Worm (Caenorhabditis elegans): ENCODE measurements around the gene C35D10.1.
A peak's percentile ranks its signal among the peaks of the same experiment; 100 is the strongest.

C35D10.1 gene

DNA sequence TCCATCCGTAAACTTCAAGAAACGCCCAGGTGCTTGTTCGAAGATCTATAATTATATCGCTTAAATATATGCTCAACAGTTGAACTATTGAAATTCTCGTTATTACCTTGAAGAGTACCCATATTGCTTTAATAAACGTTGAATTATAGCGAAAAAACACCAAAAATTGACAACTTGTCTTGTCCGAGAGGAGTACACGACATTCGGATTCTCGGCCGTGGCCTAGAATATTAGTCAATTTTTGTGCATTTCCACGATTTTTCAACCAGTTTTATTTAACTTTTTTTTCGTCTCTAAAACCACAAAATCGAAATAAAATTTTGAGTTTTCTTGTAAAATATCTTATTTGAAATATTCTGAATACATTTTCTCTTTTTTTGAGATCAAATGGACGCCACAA, 32.8 kb downstream of the C35D10.1 start, which contains the start of the genes F26F4.9 and cee-1 (continued):
- TF ChIP-seq tbx-2 (tag; optimal IDR thresholded peaks at IDR 0.05) (peak; percentile 82), ceh-90 (tag; optimal IDR thresholded peaks at IDR 0.05) (peak; percentile 90), mef-2 (tag; optimal IDR thresholded peaks at IDR 0.05) (no peak), rnt-1 (tag; optimal IDR thresholded peaks at IDR 0.05) (peak; percentile 96), efl-1 (optimal IDR thresholded peaks at IDR 0.05) (peak; percentile 63 to 79), efl-1 (GFP tag; optimal IDR thresholded peaks at IDR 0.05 in 1 of 2) (peak; percentile 78 to 96), ceh-82 (tag; optimal IDR thresholded peaks at IDR 0.05) (peak in 2 of 3 experiments; percentile 19 to 47), skn-1 (tag; optimal IDR thresholded peaks at IDR 0.05) (peak; percentile 22), C34B4.2 (tag; optimal IDR thresholded peaks at IDR 0.05) (no peak), nhr-77 (tag; optimal IDR thresholded peaks at IDR 0.05) (no peak), nhr-47 (tag; optimal IDR thresholded peaks at IDR 0.05) (peak; percentile 82), nhr-76 (tag; optimal IDR thresholded peaks at IDR 0.05) (no peak), lir-3 (tag; optimal IDR thresholded peaks at IDR 0.05; ENCODE audit: poor library complexity) (peak; percentile 93), zip-4 (GFP tag; optimal IDR thresholded peaks at IDR 0.05) (peak; percentile 8), nhr-12 (tag; optimal IDR thresholded peaks at IDR 0.05) (no peak), ces-1 (GFP tag; optimal IDR thresholded peaks at IDR 0.05) (no peak), egl-13 (tag; optimal IDR thresholded peaks at IDR 0.05) (peak; percentile 75), irx-1 (tag; optimal IDR thresholded peaks at IDR 0.05) (peak; percentile 86), nhr-71 (tag; optimal IDR thresholded peaks at IDR 0.05) (peak; percentile 84), pqm-1 (tag; optimal IDR thresholded peaks at IDR 0.05) (no peak), sup-37 (GFP tag; optimal IDR thresholded peaks at IDR 0.05) (no peak), xbp-1 (tag; optimal IDR thresholded peaks at IDR 0.05) (peak; percentile 78), isw-1 (GFP tag; IDR thresholded peaks at IDR 0.05) (peak; percentile 35), fkh-4 (tag; optimal IDR thresholded peaks at IDR 0.05; ENCODE audit: borderline replicate concordance) (peak; percentile 91), lin-35 (GFP tag; optimal IDR thresholded peaks at IDR 0.05) (peak; percentile 67 to 75), swsn-7 (tag; optimal IDR thresholded peaks at IDR 0.05) (peak; percentile 70), dpl-1 (GFP tag; optimal IDR thresholded peaks at IDR 0.05) (peak; percentile 61 to 76 (median 68)), lsy-2 (tag; optimal IDR thresholded peaks at IDR 0.05) (peak; percentile 63 to 69), ama-1 (optimal IDR thresholded peaks at IDR 0.05) (no peak), lin-15B (tag; optimal IDR thresholded peaks at IDR 0.05) (no peak), zag-1 (tag; optimal IDR thresholded peaks at IDR 0.05) (no peak), ceh-88 (GFP tag; IDR thresholded peaks at IDR 0.05) (no peak)

ce11 chrIII:4913736-4914135, 34.2 kb downstream of the C35D10.1 start:
- TF ChIP-seq nhr-90 (tag; optimal IDR thresholded peaks at IDR 0.05; ENCODE audit: poor library complexity) (no peak), snpc-4 (tag; optimal IDR thresholded peaks at IDR 0.05) (no peak), aly-2 (tag; optimal IDR thresholded peaks at IDR 0.05) (no peak), nhr-28 (tag; optimal IDR thresholded peaks at IDR 0.05) (no peak), unc-62 (GFP tag; optimal IDR thresholded peaks at IDR 0.05) (no peak), ceh-82 (tag; optimal IDR thresholded peaks at IDR 0.05) (no peak), tlp-1 (tag; optimal IDR thresholded peaks at IDR 0.05) (no peak), F16B12.6 (tag; optimal IDR thresholded peaks at IDR 0.05) (no peak), lsy-2 (tag; optimal IDR thresholded peaks at IDR 0.05) (no peak), aha-1 (tag; optimal IDR thresholded peaks at IDR 0.05) (no peak), lir-3 (tag; optimal IDR thresholded peaks at IDR 0.05; ENCODE audit: poor library complexity) (no peak), zag-1 (tag; optimal IDR thresholded peaks at IDR 0.05) (no peak), elt-2 (tag; optimal IDR thresholded peaks at IDR 0.05) (no peak), dsc-1 (tag; optimal IDR thresholded peaks at IDR 0.05) (no peak), pqm-1 (tag; optimal IDR thresholded peaks at IDR 0.05) (no peak), egl-13 (tag; optimal IDR thresholded peaks at IDR 0.05) (no peak), lin-13 (GFP tag; optimal IDR thresholded peaks at IDR 0.05) (no peak), fkh-10 (GFP tag; optimal IDR thresholded peaks at IDR 0.05) (no peak), mdl-1 (tag; optimal IDR thresholded peaks at IDR 0.05) (no peak), nhr-12 (tag; optimal IDR thresholded peaks at IDR 0.05) (no peak)
